Worm (Caenorhabditis elegans): ENCODE data around the gene ngn-1.

DNA sequence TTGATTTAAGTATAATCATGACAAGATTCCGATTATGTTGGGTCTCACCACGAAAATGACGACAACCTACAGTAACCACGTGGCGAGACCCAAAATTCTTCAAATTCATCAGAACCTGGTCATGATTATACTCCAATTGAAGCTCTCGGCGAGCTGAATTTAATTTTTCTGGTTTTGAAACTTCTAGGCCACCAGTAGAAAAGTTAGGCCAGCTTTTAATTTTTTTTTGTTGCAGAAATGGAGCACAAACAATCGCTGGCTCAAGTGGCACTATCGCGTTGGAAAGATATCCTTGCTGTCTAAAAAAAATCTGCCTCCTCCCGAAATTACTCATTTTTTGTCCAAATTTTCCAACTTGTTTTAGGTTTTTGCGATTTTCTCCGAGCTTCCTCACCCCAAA, 21.5 kb downstream of the ngn-1 start:
- TF ChIP-seq ceh-13 (GFP tag; optimal IDR thresholded peaks at IDR 0.05) (no peak), hmbx-1 (tag; optimal IDR thresholded peaks at IDR 0.05) (no peak), B0310.2 (tag; optimal IDR thresholded peaks at IDR 0.05) (no peak), ama-1 (optimal IDR thresholded peaks at IDR 0.05) (no peak), sea-1 (GFP tag; conservative IDR thresholded peaks at IDR 0.05) (no peak), tbx-37 (GFP tag; conservative IDR thresholded peaks at IDR 0.05) (no peak), pes-1 (GFP tag; IDR thresholded peaks at IDR 0.05) (no peak), hnd-1 (tag; optimal IDR thresholded peaks at IDR 0.05) (no peak), scrt-1 (GFP tag; IDR thresholded peaks at IDR 0.05) (no peak), tbx-11 (GFP tag; IDR thresholded peaks at IDR 0.05) (no peak), hmg-4 (GFP tag; optimal IDR thresholded peaks at IDR 0.05) (no peak)
